Fruit fly (Drosophila melanogaster) whole organism: Measurements from ENCODE around the gene CG14903.
A peak's percentile ranks its signal among the peaks of the same experiment; 100 is the strongest.

ENCODE experiments used
- CG8478 ChIP-seq: fragments of >200 bp; optimal IDR thresholded peaks from 2 replicates; lab custom pipeline; 2018; ENCODE audit warnings: inconsistent platforms
- Dll ChIP-seq: fragments of >200 bp; optimal IDR thresholded peaks from 2 replicates; lab custom pipeline; 2017
- EcR ChIP-seq, 2 experiments: fragments of >200 bp; optimal IDR thresholded peaks; 2 replicates each; lab custom pipeline; 2017; ENCODE audit warnings: missing biosample characterization in 2 of 2, missing genetic modification characterization in 2 of 2, missing genetic modification reagents in 2 of 2
- pan ChIP-seq: fragments of >200 bp; optimal IDR thresholded peaks from 2 replicates; lab custom pipeline; 2017
- psq ChIP-seq: fragments of >200 bp; optimal IDR thresholded peaks from 2 replicates; lab custom pipeline; 2017
- usp ChIP-seq: fragments of >200 bp; optimal IDR thresholded peaks from 2 replicates; lab custom pipeline; 2017; ENCODE audit warnings: missing biosample characterization, missing genetic modification characterization, mixed read lengths

CG14903 gene

dm6 chr3R:16573483-16574145 lies at the start of gene CG14903:
CG14903 (minus strand) TSS chr3R:16573752.
- TF ChIP-seq CG8478 = no peak
- no peak for TF ChIP-seq EcR (GFP tag; optimal IDR thresholded peaks at IDR 0.05; lab: Kevin White, UChicago)
- no peak for TF ChIP-seq psq
- TF ChIP-seq pan = no peak
- TF ChIP-seq Dll = no peak
- TF ChIP-seq usp = no peak

- TF ChIP-seq pan = no peak
- TF ChIP-seq EcR (GFP tag; optimal IDR thresholded peaks at IDR 0.05; lab: Kevin White, UChicago) = no peak
- TF ChIP-seq usp = no peak
- TF ChIP-seq psq = no peak
- no peak for TF ChIP-seq Dll
- TF ChIP-seq CG8478 = no peak
Observed at dm6 chr3R:16620478-16620877, 46.9 kb upstream of the CG14903 start, which contains the start of gene CG14893. CG14893 (plus strand) TSS chr3R:16620778.

dm6 chr3R:16617650-16618049 lies 44.1 kb upstream of the CG14903 start, which contains the start of gene CG17560:
CG17560 (plus strand) TSS chr3R:16617950.
- no peak for TF ChIP-seq CG8478

dm6 chr3R:16615009-16615408 lies 41.5 kb upstream of the CG14903 start, which contains the start of gene CG17562:
CG17562 (plus strand) TSS chr3R:16615309.
- TF ChIP-seq psq (no peak), pan (no peak), usp (no peak), EcR (GFP tag; optimal IDR thresholded peaks at IDR 0.05; lab: Kevin White, UChicago) (no peak), CG8478 (no peak), Dll (no peak)

dm6 chr3R:16614241-16614640 lies 40.7 kb upstream of the CG14903 start, which contains the start of gene CG10340:
CG10340 (minus strand) TSS chr3R:16614391.
- no peak for TF ChIP-seq pan
- TF ChIP-seq EcR (GFP tag; optimal IDR thresholded peaks at IDR 0.05; lab: Kevin White, UChicago) = no peak
- no peak for TF ChIP-seq CG8478
- no peak for TF ChIP-seq Dll
- TF ChIP-seq psq = no peak
- TF ChIP-seq usp = no peak

- TF ChIP-seq Dll (no peak), pan (no peak), CG8478 (no peak), EcR (GFP tag; optimal IDR thresholded peaks at IDR 0.05; lab: Kevin White, UChicago) (no peak), usp (no peak), psq (no peak)
Observed at dm6 chr3R:16613300-16613699, 39.7 kb upstream of the CG14903 start, which contains the start of gene CG12783. CG12783 (minus strand) TSS chr3R:16613400.

- TF ChIP-seq Dll (no peak), usp (no peak), CG8478 (no peak), EcR (GFP tag; optimal IDR thresholded peaks at IDR 0.05; lab: Kevin White, UChicago) (no peak), psq (no peak), pan (no peak)
Observed at dm6 chr3R:16611240-16611639, 37.7 kb upstream of the CG14903 start.

dm6 chr3R:16608920-16609319 lies 35.4 kb upstream of the CG14903 start, which contains the start of gene NPF:
NPF (plus strand) TSS chr3R:16609220.
- TF ChIP-seq psq = no peak
- TF ChIP-seq pan = no peak
- TF ChIP-seq CG8478 = no peak
- TF ChIP-seq usp = no peak
- TF ChIP-seq EcR (GFP tag; optimal IDR thresholded peaks at IDR 0.05; lab: Kevin White, UChicago) = no peak
- TF ChIP-seq Dll = no peak

- TF ChIP-seq Dll (no peak), pan (no peak)
Observed at dm6 chr3R:16605929-16606328, 32.4 kb upstream of the CG14903 start.

dm6 chr3R:16604715-16605114 lies 31.2 kb upstream of the CG14903 start, which contains the start of gene CG10345:
CG10345 (minus strand) TSS chr3R:16604861.
- TF ChIP-seq CG8478 (no peak), Dll (no peak), usp (no peak), pan (no peak), EcR (GFP tag; optimal IDR thresholded peaks at IDR 0.05; lab: Kevin White, UChicago) (no peak), psq (no peak)

dm6 chr3R:16600735-16601134 lies 27.2 kb upstream of the CG14903 start:
- TF ChIP-seq CG8478 (no peak), pan (no peak), psq (no peak), Dll (no peak)

- TF ChIP-seq EcR (GFP tag; optimal IDR thresholded peaks at IDR 0.05; lab: Kevin White, UChicago) (peak in 1 of 2 experiments; percentile 38), pan (no peak), psq (no peak)
Observed at dm6 chr3R:16599647-16600046, 26.1 kb upstream of the CG14903 start.

dm6 chr3R:16594961-16595360 lies 21.4 kb upstream of the CG14903 start:
- TF ChIP-seq Dll (no peak), pan (no peak), psq (no peak), EcR (GFP tag; optimal IDR thresholded peaks at IDR 0.05; lab: Kevin White, UChicago) (no peak), usp (no peak)

- TF ChIP-seq psq (no peak), pan (no peak)
Observed at dm6 chr3R:16594056-16594858, 20.7 kb upstream of the CG14903 start, which contains the start of gene CG14892. CG14892 (plus strand) TSS chr3R:16594414.
